Fruit fly (Drosophila melanogaster) whole organism, prepupa: Measurements from ENCODE around the gene CG9395.

Experiments
- CG6792 ChIP-seq: fragments of 200-800 bp; sonication (Bioruptor generic); optimal IDR thresholded peaks from 3 replicates; lab custom pipeline; 2016; ENCODE audit warnings: missing biosample characterization, missing genetic modification characterization
- Gug ChIP-seq: fragments of 200-800 bp; sonication (Bioruptor generic); IDR thresholded peaks from 2 replicates; pipeline ENCODE4 v1.3.6; 2022; ENCODE audit warnings: missing biosample characterization, missing genetic modification characterization

DNA sequence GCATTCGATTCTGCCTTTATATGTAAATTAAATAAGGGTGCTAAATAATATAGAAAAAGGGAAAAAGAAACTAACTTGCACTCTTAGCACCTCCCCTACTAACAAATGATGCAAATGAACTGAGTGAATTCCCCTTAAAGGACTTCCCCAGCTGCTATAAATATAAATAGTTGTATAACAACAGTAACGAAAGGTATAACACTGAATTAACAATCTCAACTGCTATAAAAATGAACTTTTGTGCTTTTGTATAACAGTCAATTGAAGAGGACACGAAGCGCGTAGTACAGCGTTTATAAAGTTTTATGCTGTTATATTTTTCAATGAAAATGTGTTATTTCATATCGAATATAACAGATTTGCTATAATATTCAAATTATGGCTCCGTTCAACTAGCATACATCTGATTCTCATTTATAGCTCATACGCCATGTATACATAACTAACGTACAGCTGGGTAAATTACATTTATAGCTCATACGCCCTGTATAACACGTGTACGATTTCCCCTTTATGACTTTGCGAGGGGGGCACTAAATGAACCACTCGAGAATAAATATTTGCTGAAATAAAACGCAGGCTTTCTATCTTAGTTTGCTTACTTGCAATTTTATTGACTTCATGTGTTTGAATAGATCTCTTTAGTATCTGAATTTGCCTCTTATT is 5.5 kb downstream of the CG9395 start:
- no peak for TF ChIP-seq Gug (GFP tag; lab: Robert Waterston, UW)
- no peak for TF ChIP-seq CG6792 (GFP tag; lab: Kevin White, UChicago)
